Fruit fly (Drosophila melanogaster) whole organism, embryonic: ENCODE measurements around the gene CG45546.
A peak's percentile ranks its signal among the peaks of the same experiment; 100 is the strongest.

ENCODE experiments used
- Bdp1 ChIP-seq: fragments of 200-800 bp; sonication (Bioruptor generic); optimal IDR thresholded peaks from 3 replicates; lab custom pipeline; 2016; ENCODE audit warnings: missing biosample characterization, missing genetic modification characterization
- CG11093 ChIP-seq: fragments of 200-800 bp; sonication (Bioruptor generic); IDR thresholded peaks from 3 replicates; pipeline ENCODE4 v1.3.6; 2022; ENCODE audit warnings: missing biosample characterization, missing genetic modification characterization
- CG11504 ChIP-seq: fragments of 200-800 bp; sonication (Bioruptor generic); optimal IDR thresholded peaks from 3 replicates; lab custom pipeline; 2019; ENCODE audit warnings: missing biosample characterization, mild to moderate bottlenecking, missing genetic modification characterization, moderate library complexity
- CG14441 ChIP-seq: fragments of 200-800 bp; sonication (Bioruptor generic); IDR thresholded peaks from 2 replicates; pipeline ENCODE4 v1.3.6; 2022; ENCODE audit warnings: missing biosample characterization, missing genetic modification characterization
- CG15479 ChIP-seq: fragments of 200-800 bp; sonication (Bioruptor generic); optimal IDR thresholded peaks from 3 replicates; lab custom pipeline; 2019; ENCODE audit warnings: missing biosample characterization, mild to moderate bottlenecking, missing genetic modification characterization, moderate library complexity
- CG1832 ChIP-seq: fragments of 200-800 bp; sonication (Bioruptor generic); optimal IDR thresholded peaks from 2 replicates; lab custom pipeline; 2017; ENCODE audit warnings: missing biosample characterization, mild to moderate bottlenecking, missing genetic modification characterization, inconsistent platforms
- CG2129 ChIP-seq: fragments of 200-800 bp; sonication (Bioruptor generic); IDR thresholded peaks from 2 replicates; pipeline ENCODE4 v1.3.6; 2022; ENCODE audit warnings: missing biosample characterization, missing genetic modification characterization; ENCODE audit not compliant: partially characterized antibody
- CG2678 ChIP-seq: fragments of 200-800 bp; sonication (Bioruptor generic); optimal IDR thresholded peaks from 3 replicates; lab custom pipeline; 2019; ENCODE audit warnings: missing biosample characterization, mild to moderate bottlenecking, missing genetic modification characterization, moderate library complexity
- CG30403 ChIP-seq: fragments of 200-800 bp; sonication (Bioruptor generic); optimal IDR thresholded peaks from 3 replicates; lab custom pipeline; 2016; ENCODE audit warnings: missing biosample characterization, missing genetic modification characterization
- CG31388 ChIP-seq: fragments of 200-800 bp; sonication (Bioruptor generic); optimal IDR thresholded peaks from 2 replicates; lab custom pipeline; 2016; ENCODE audit warnings: missing biosample characterization, missing genetic modification characterization
- CG32767 ChIP-seq: fragments of 200-800 bp; sonication (Bioruptor generic); IDR thresholded peaks from 2 replicates; pipeline ENCODE4 v1.3.6; 2022; ENCODE audit warnings: missing biosample characterization, missing genetic modification characterization
- CG42726 ChIP-seq: fragments of 200-800 bp; sonication (Bioruptor generic); IDR thresholded peaks from 2 replicates; pipeline ENCODE4 v1.3.6; 2022; ENCODE audit warnings: missing biosample characterization, missing genetic modification characterization; ENCODE audit not compliant: partially characterized antibody
- CG4424 ChIP-seq: fragments of 200-800 bp; sonication (Bioruptor generic); optimal IDR thresholded peaks from 3 replicates; lab custom pipeline; 2016; ENCODE audit warnings: missing biosample characterization, missing genetic modification characterization
- CG7372 ChIP-seq: fragments of 200-800 bp; sonication (Bioruptor generic); IDR thresholded peaks from 2 replicates; pipeline ENCODE4 v1.3.6; 2022; ENCODE audit warnings: missing biosample characterization, missing genetic modification characterization
- CG7839 ChIP-seq: fragments of 200-800 bp; sonication (Bioruptor generic); optimal IDR thresholded peaks from 3 replicates; lab custom pipeline; 2018; ENCODE audit warnings: missing biosample characterization, mild to moderate bottlenecking, missing genetic modification characterization, moderate library complexity
- CG8388 ChIP-seq: fragments of 200-800 bp; sonication (Bioruptor generic); optimal IDR thresholded peaks from 2 replicates; lab custom pipeline; 2019; ENCODE audit warnings: missing biosample characterization, mild to moderate bottlenecking, missing genetic modification characterization, moderate library complexity
- CG9797 ChIP-seq: fragments of 200-800 bp; sonication (Bioruptor generic); optimal IDR thresholded peaks from 3 replicates; lab custom pipeline; 2018; ENCODE audit warnings: missing biosample characterization, mild to moderate bottlenecking, missing genetic modification characterization
- CG9876 ChIP-seq: fragments of 200-800 bp; sonication (Bioruptor generic); optimal IDR thresholded peaks from 2 replicates; lab custom pipeline; 2016; ENCODE audit warnings: missing biosample characterization, missing genetic modification characterization
- E2f1 ChIP-seq: fragments of 200-800 bp; sonication (Bioruptor generic); IDR thresholded peaks from 2 replicates; pipeline ENCODE4 v1.3.6; 2022; ENCODE audit warnings: missing biosample characterization, missing genetic modification characterization
- E2f2 ChIP-seq: fragments of 200-800 bp; sonication (Bioruptor generic); IDR thresholded peaks from 2 replicates; pipeline ENCODE4 v1.3.6; 2022; ENCODE audit warnings: missing biosample characterization, missing genetic modification characterization
- Jarid2 ChIP-seq: fragments of 200-800 bp; sonication (Bioruptor generic); optimal IDR thresholded peaks from 3 replicates; lab custom pipeline; 2017; ENCODE audit warnings: mild to moderate bottlenecking, missing biosample characterization, missing genetic modification reagents, missing genetic modification characterization
- Med ChIP-seq: fragments of 200-800 bp; sonication (Bioruptor generic); peaks from one replicate; lab custom pipeline; 2016; ENCODE audit warnings: missing biosample characterization, missing genetic modification characterization, mild to moderate bottlenecking, inconsistent platforms, moderate library complexity
- Oaz ChIP-seq: fragments of 200-800 bp; sonication (Bioruptor generic); IDR thresholded peaks from 2 replicates; pipeline ENCODE4 v1.3.6; 2022; ENCODE audit warnings: missing biosample characterization, missing genetic modification characterization
- Rx ChIP-seq: fragments of 200-800 bp; sonication (Bioruptor generic); IDR thresholded peaks from 2 replicates; pipeline ENCODE4 v1.3.6; 2022; ENCODE audit warnings: missing biosample characterization, missing genetic modification characterization
- Six4 ChIP-seq: fragments of 200-800 bp; sonication (Bioruptor generic); optimal IDR thresholded peaks from 2 replicates; lab custom pipeline; 2016; ENCODE audit warnings: missing biosample characterization, missing genetic modification characterization
- Sox102F ChIP-seq: fragments of 200-800 bp; sonication (Bioruptor generic); optimal IDR thresholded peaks from 2 replicates; lab custom pipeline; 2018; ENCODE audit warnings: missing biosample characterization, mild to moderate bottlenecking, missing genetic modification characterization, moderate library complexity
- Sry-δ ChIP-seq: fragments of 200-800 bp; sonication (Bioruptor generic); optimal IDR thresholded peaks from 2 replicates; lab custom pipeline; 2016; ENCODE audit warnings: missing biosample characterization, missing genetic modification characterization
- abd-A ChIP-seq: fragments of 200-800 bp; sonication (Bioruptor generic); optimal IDR thresholded peaks from 3 replicates; lab custom pipeline; 2019; ENCODE audit warnings: missing biosample characterization, mild to moderate bottlenecking, missing genetic modification characterization, moderate library complexity
- ac ChIP-seq: fragments of 200-800 bp; sonication (Bioruptor generic); optimal IDR thresholded peaks from 3 replicates; lab custom pipeline; 2017; ENCODE audit warnings: missing biosample characterization, mild to moderate bottlenecking, missing genetic modification characterization
- amos ChIP-seq: fragments of 200-800 bp; sonication (Bioruptor generic); IDR thresholded peaks from 2 replicates; pipeline ENCODE4 v1.3.6; 2022; ENCODE audit warnings: missing biosample characterization, missing genetic modification characterization; ENCODE audit not compliant: partially characterized antibody
- dm ChIP-seq: fragments of 200-800 bp; sonication (Bioruptor generic); optimal IDR thresholded peaks from 3 replicates; lab custom pipeline; 2016; ENCODE audit warnings: missing biosample characterization, missing genetic modification characterization
- fd102C ChIP-seq: fragments of 200-800 bp; sonication (Bioruptor generic); optimal IDR thresholded peaks from 2 replicates; lab custom pipeline; 2018; ENCODE audit warnings: missing biosample characterization, mild to moderate bottlenecking, missing genetic modification characterization, moderate library complexity
- gcm ChIP-seq: fragments of 200-800 bp; sonication (Bioruptor generic); optimal IDR thresholded peaks from 2 replicates; lab custom pipeline; 2019; ENCODE audit warnings: missing biosample characterization, mild to moderate bottlenecking, missing genetic modification characterization, moderate library complexity
- grau ChIP-seq: fragments of 200-800 bp; optimal IDR thresholded peaks from 3 replicates; lab custom pipeline; 2019; ENCODE audit warnings: missing biosample characterization, mild to moderate bottlenecking, missing genetic modification characterization, moderate library complexity
- jigr1 ChIP-seq: fragments of 200-800 bp; sonication (Bioruptor generic); IDR thresholded peaks from 3 replicates; pipeline ENCODE4 v1.3.6; 2022; ENCODE audit warnings: missing biosample characterization, missing genetic modification characterization
- jumu ChIP-seq: fragments of 200-800 bp; sonication (Bioruptor generic); optimal IDR thresholded peaks from 3 replicates; lab custom pipeline; 2016; ENCODE audit warnings: missing biosample characterization, missing genetic modification characterization
- lola ChIP-seq, 3 experiments: fragments of >200 bp in 2 of 3; fragments of 200-800 bp in 1 of 3; sonication (Bioruptor generic) in 1 of 3; optimal IDR thresholded peaks; 2 replicates each; lab custom pipeline; 2017 to 2019; ENCODE audit warnings: missing biosample characterization in 3 of 3, missing genetic modification characterization in 3 of 3, mild to moderate bottlenecking in 1 of 3, moderate library complexity in 1 of 3
- mam ChIP-seq: fragments of 200-800 bp; sonication (Bioruptor generic); optimal IDR thresholded peaks from 3 replicates; lab custom pipeline; 2016; ENCODE audit warnings: missing biosample characterization, missing genetic modification characterization
- nerfin-1 ChIP-seq: fragments of 200-800 bp; sonication (Bioruptor generic); optimal IDR thresholded peaks from 3 replicates; lab custom pipeline; 2019; ENCODE audit warnings: missing biosample characterization, mild to moderate bottlenecking, missing genetic modification characterization, moderate library complexity
- pzg ChIP-seq: fragments of 200-800 bp; sonication (Bioruptor generic); optimal IDR thresholded peaks from 3 replicates; lab custom pipeline; 2018; ENCODE audit warnings: missing biosample characterization, mild to moderate bottlenecking, missing genetic modification characterization, moderate library complexity
- salm ChIP-seq: fragments of 200-800 bp; sonication (Bioruptor generic); optimal IDR thresholded peaks from 2 replicates; lab custom pipeline; 2018; ENCODE audit warnings: missing biosample characterization, mild to moderate bottlenecking, missing genetic modification characterization
- sc ChIP-seq, 3 experiments: fragments of >200 bp in 2 of 3; fragments of 200-800 bp in 1 of 3; sonication (Bioruptor generic) in 1 of 3; optimal IDR thresholded peaks; 2 replicates in 2 of 3; 3 replicates in 1 of 3; lab custom pipeline; 2017; ENCODE audit warnings: mild to moderate bottlenecking in 1 of 3, missing biosample characterization in 1 of 3, missing genetic modification characterization in 1 of 3, missing genetic modification reagents in 1 of 3
- sd ChIP-seq: fragments of 200-800 bp; sonication (Bioruptor generic); optimal IDR thresholded peaks from 3 replicates; lab custom pipeline; 2018; ENCODE audit warnings: missing biosample characterization, mild to moderate bottlenecking, missing genetic modification characterization, moderate library complexity
- seq ChIP-seq: fragments of 200-800 bp; sonication (Bioruptor generic); IDR thresholded peaks from 2 replicates; pipeline ENCODE4 v1.3.6; 2022; ENCODE audit warnings: missing biosample characterization, missing genetic modification characterization
- sisA ChIP-seq: fragments of 200-800 bp; sonication (Bioruptor generic); IDR thresholded peaks from 2 replicates; pipeline ENCODE4 v1.3.6; 2022; ENCODE audit warnings: missing biosample characterization, missing genetic modification characterization
- slbo ChIP-seq: fragments of 200-800 bp; sonication (Bioruptor generic); IDR thresholded peaks from 2 replicates; pipeline ENCODE4 v1.3.6; 2022; ENCODE audit warnings: missing biosample characterization, missing genetic modification characterization
- slou ChIP-seq: fragments of 200-800 bp; sonication (Bioruptor generic); optimal IDR thresholded peaks from 3 replicates; lab custom pipeline; 2016; ENCODE audit warnings: missing biosample characterization, missing genetic modification characterization
- toy ChIP-seq: fragments of 200-800 bp; sonication (Bioruptor generic); IDR thresholded peaks from 2 replicates; pipeline ENCODE4 v1.3.6; 2022; ENCODE audit warnings: missing biosample characterization, missing genetic modification characterization
- vfl ChIP-seq: fragments of 200-800 bp; sonication (Bioruptor generic); optimal IDR thresholded peaks from 2 replicates; lab custom pipeline; 2016; ENCODE audit warnings: missing biosample characterization, missing genetic modification characterization
- vvl ChIP-seq: fragments of 200-800 bp; sonication (Bioruptor generic); IDR thresholded peaks from 2 replicates; pipeline ENCODE4 v1.3.6; 2022; ENCODE audit warnings: missing biosample characterization, missing genetic modification characterization
- wdn ChIP-seq: fragments of 200-800 bp; sonication (Bioruptor generic); IDR thresholded peaks from 2 replicates; pipeline ENCODE4 v1.3.6; 2022; ENCODE audit warnings: missing biosample characterization, missing genetic modification characterization

Gene CG45546

DNA sequence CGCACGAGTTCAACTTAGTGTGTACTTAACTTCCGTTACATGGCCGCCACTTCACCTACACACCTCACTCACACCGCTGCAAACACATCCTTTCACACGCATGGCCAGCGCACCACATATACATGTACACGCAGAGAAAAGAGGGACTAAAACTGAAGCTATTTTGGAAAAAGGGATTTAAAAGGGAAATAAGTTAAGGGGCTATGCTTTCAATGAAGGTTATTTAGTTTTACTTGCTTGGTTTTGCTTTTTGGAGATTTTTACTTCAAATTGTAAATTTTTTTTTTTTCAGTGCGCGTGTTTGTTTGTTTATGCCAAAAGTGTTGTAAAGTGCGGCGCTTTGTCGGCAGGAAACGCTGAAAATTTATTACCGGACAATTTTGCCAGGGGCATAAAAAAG lies 46.5 kb upstream of the CG45546 start (continued):
- TF ChIP-seq wdn (GFP tag; lab: Robert Waterston, UW) (no peak), vvl (GFP tag; lab: Robert Waterston, UW) (0 out of 2 replicates have a peak, but pooled peaks have one; percentile 8), sisA (GFP tag; lab: Robert Waterston, UW) (0 out of 2 replicates have a peak, but pooled peaks have one; percentile 13), CG11504 (peak; percentile 19), lola (GFP tag; optimal IDR thresholded peaks at IDR 0.05; lab: Kevin White, UChicago) (no peak), CG11093 (GFP tag; lab: Robert Waterston, UW) (no peak), CG4424 (GFP tag; lab: Kevin White, UChicago) (peak; percentile 4), CG2678 (peak; percentile 2), amos (GFP tag; lab: Robert Waterston, UW) (no peak), gcm (no peak), CG30403 (GFP tag; lab: Kevin White, UChicago) (no peak), CG32767 (GFP tag; lab: Robert Waterston, UW) (no peak), sd (tag; lab: Kevin White, UChicago) (no peak), toy (GFP tag; lab: Robert Waterston, UW) (no peak), sc (optimal IDR thresholded peaks at IDR 0.05; lab: Kevin White, UChicago) (no peak), sc (GFP tag; optimal IDR thresholded peaks at IDR 0.05; lab: Kevin White, UChicago) (no peak), dm (no peak), Bdp1 (GFP tag; lab: Kevin White, UChicago) (no peak), jigr1 (GFP tag; lab: Robert Waterston, UW) (no peak), nerfin-1 (tag; lab: Kevin White, UChicago) (no peak), seq (GFP tag; lab: Robert Waterston, UW) (no peak), E2f2 (no peak), grau (tag; lab: Kevin White, UChicago) (no peak), CG7839 (tag; lab: Kevin White, UChicago) (peak; percentile 4), fd102C (GFP tag; lab: Kevin White, UChicago) (no peak), CG9797 (no peak), salm (tag; lab: Kevin White, UChicago) (no peak), Rx (GFP tag; lab: Robert Waterston, UW) (no peak), CG7372 (GFP tag; lab: Robert Waterston, UW) (no peak), vfl (GFP tag; lab: Kevin White, UChicago) (no peak), CG1832 (GFP tag; lab: Kevin White, UChicago) (no peak), CG9876 (GFP tag; lab: Kevin White, UChicago) (no peak), jumu (GFP tag; lab: Kevin White, UChicago) (no peak), CG31388 (GFP tag; lab: Kevin White, UChicago) (no peak), Jarid2 (GFP tag; lab: Kevin White, UChicago) (no peak), CG42726 (GFP tag; lab: Robert Waterston, UW) (no peak), Sry-δ (GFP tag; lab: Kevin White, UChicago) (no peak), abd-A (tag; lab: Kevin White, UChicago) (no peak), CG14441 (GFP tag; lab: Robert Waterston, UW) (peak; percentile 29; the same call in 1 of the 2 replicates), Sox102F (no peak), mam (GFP tag; lab: Kevin White, UChicago) (peak; percentile 17), E2f1 (no peak), slbo (GFP tag; lab: Robert Waterston, UW) (peak; percentile 43; the same call in 1 of the 2 replicates), Oaz (GFP tag; lab: Robert Waterston, UW) (no peak), CG8388 (GFP tag; lab: Kevin White, UChicago) (no peak), Six4 (GFP tag; lab: Kevin White, UChicago) (no peak), CG15479 (GFP tag; lab: Kevin White, UChicago) (no peak), Med (GFP tag; lab: Kevin White, UChicago) (peak; percentile 72), CG2129 (GFP tag; lab: Robert Waterston, UW) (no peak), ac (GFP tag; lab: Kevin White, UChicago) (no peak), pzg (no peak), slou (GFP tag; lab: Kevin White, UChicago) (no peak)
